Fruit fly (Drosophila melanogaster): ENCODE results near the gene CG7990.
A peak's percentile ranks its signal among the peaks of the same experiment; 100 is the strongest.

The CG7990 gene

DNA sequence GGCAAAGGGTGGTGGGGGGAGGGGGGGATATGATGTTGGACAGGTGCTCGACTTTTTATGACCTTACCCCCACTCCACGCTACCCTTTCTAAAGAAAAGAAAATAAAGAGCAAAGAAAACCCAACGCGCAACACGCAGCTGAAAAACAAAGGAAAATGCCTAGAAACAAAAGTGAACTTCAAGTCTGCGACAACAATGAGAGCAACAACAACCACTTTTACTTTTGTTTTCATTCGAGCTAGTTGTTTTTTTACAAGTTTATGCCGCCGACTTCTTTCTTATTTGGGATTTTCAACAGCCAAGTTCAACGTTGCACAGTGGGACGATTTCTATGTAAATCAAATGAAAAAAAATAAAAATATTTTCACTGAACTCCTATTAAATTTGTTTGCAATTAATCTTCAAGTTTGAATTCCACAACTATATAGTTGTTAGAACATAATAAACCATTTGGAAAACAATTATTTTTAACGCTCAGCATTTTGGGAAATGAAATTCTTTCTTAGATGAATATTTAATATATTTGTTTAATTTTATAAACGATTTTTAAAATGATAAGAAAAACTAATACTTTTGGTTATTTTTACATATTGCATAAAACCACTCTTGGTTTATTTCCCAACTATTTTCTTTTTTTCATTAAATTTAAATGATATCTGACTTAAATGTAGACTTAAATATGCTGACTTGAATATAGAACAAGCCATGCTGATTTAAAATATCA, 23.0 kb upstream of the CG7990 start (continued):
- TF ChIP-seq schlank (tag; optimal IDR thresholded peaks at IDR 0.05) = no peak
- peak; percentile 56 for TF ChIP-seq grau (tag; optimal IDR thresholded peaks at IDR 0.05)
- no peak for TF ChIP-seq yki (optimal IDR thresholded peaks at IDR 0.05)
- peak; percentile 51 for TF ChIP-seq CG7839 (tag; optimal IDR thresholded peaks at IDR 0.05)
- TF ChIP-seq Ssrp (tag; optimal IDR thresholded peaks at IDR 0.05) = peak; percentile 52
- TF ChIP-seq Jarid2 (GFP tag; optimal IDR thresholded peaks at IDR 0.05) = no peak
- peak; percentile 20 for TF ChIP-seq unpg (GFP tag; optimal IDR thresholded peaks at IDR 0.05)
- no peak for TF ChIP-seq scrt (GFP tag; optimal IDR thresholded peaks at IDR 0.05)
- TF ChIP-seq knrl (GFP tag; IDR thresholded peaks at IDR 0.05; ENCODE audit: partially characterized antibody) = no peak
- no peak for TF ChIP-seq sens-2 (GFP tag; IDR thresholded peaks at IDR 0.05)
- no peak for TF ChIP-seq HLH54F (GFP tag; optimal IDR thresholded peaks at IDR 0.05)
- peak in 1 of 2 experiments; percentile 22 for TF ChIP-seq Eip74EF (GFP tag; optimal IDR thresholded peaks at IDR 0.05)
- TF ChIP-seq fd96Cb (tag; optimal IDR thresholded peaks at IDR 0.05) = peak; percentile 53
- peak; percentile 80 for TF ChIP-seq CG18262 (tag; optimal IDR thresholded peaks at IDR 0.05)
- TF ChIP-seq CG13287 (GFP tag; IDR thresholded peaks at IDR 0.05; ENCODE audit: partially characterized antibody) = no peak
- no peak for TF ChIP-seq MTF-1 (GFP tag; optimal IDR thresholded peaks at IDR 0.05; ENCODE audit: borderline replicate concordance)
- TF ChIP-seq Meics (GFP tag; optimal IDR thresholded peaks at IDR 0.05) = peak; percentile 21
- no peak for TF ChIP-seq YL-1 (GFP tag; optimal IDR thresholded peaks at IDR 0.05)
- no peak for TF ChIP-seq CG34224 (GFP tag; IDR thresholded peaks at IDR 0.05; ENCODE audit: partially characterized antibody)
- TF ChIP-seq BEAF-32 (GFP tag; optimal IDR thresholded peaks at IDR 0.05) = no peak
- TF ChIP-seq CG4854 (GFP tag; optimal IDR thresholded peaks at IDR 0.05) = no peak
- peak; percentile 76 for TF ChIP-seq CG11504 (tag; optimal IDR thresholded peaks at IDR 0.05)
- TF ChIP-seq CG8944 (GFP tag; optimal IDR thresholded peaks at IDR 0.05) = no peak
- peak; percentile 8 for TF ChIP-seq ATbp (GFP tag; optimal IDR thresholded peaks at IDR 0.05)
- TF ChIP-seq odd (GFP tag; optimal IDR thresholded peaks at IDR 0.05) = peak; percentile 27
- TF ChIP-seq Chrac-16 (GFP tag; optimal IDR thresholded peaks at IDR 0.05) = no peak
- TF ChIP-seq phol (tag; optimal IDR thresholded peaks at IDR 0.05) = peak; percentile 70
- TF ChIP-seq ind (GFP tag; optimal IDR thresholded peaks at IDR 0.05) = peak; percentile 18
- peak in 1 of 2 experiments; percentile 22 for TF ChIP-seq dpn (GFP tag; optimal IDR thresholded peaks at IDR 0.05)
- no peak for TF ChIP-seq CG4360 (GFP tag; IDR thresholded peaks at IDR 0.05)
- no peak for TF ChIP-seq Adf1 (GFP tag; IDR thresholded peaks at IDR 0.05)
- no peak for TF ChIP-seq ab (GFP tag; optimal IDR thresholded peaks at IDR 0.05)
- peak; percentile 91 for TF ChIP-seq Blimp-1 (GFP tag; optimal IDR thresholded peaks at IDR 0.05)
- TF ChIP-seq Hr3 (GFP tag; optimal IDR thresholded peaks at IDR 0.05) = peak; percentile 37
- no peak for TF ChIP-seq Doc2 (GFP tag; IDR thresholded peaks at IDR 0.05)
- TF ChIP-seq CG2712 (tag; optimal IDR thresholded peaks at IDR 0.05) = peak; percentile 67
- no peak for TF ChIP-seq zen (tag; optimal IDR thresholded peaks at IDR 0.05)
- no peak for TF ChIP-seq Med (GFP tag)
- TF ChIP-seq dmrt11E (tag; optimal IDR thresholded peaks at IDR 0.05) = peak; percentile 52
- TF ChIP-seq Oli (tag; optimal IDR thresholded peaks at IDR 0.05) = peak; percentile 56
- no peak for TF ChIP-seq HHEX (GFP tag; optimal IDR thresholded peaks at IDR 0.05)
- peak; percentile 53 for TF ChIP-seq CG30403 (GFP tag; optimal IDR thresholded peaks at IDR 0.05)
- TF ChIP-seq CG13296 (GFP tag; optimal IDR thresholded peaks at IDR 0.05) = no peak
- peak; percentile 28 for TF ChIP-seq Hmr (GFP tag; optimal IDR thresholded peaks at IDR 0.05)
- no peak for TF ChIP-seq CG10959 (GFP tag; IDR thresholded peaks at IDR 0.05)
- no peak for TF ChIP-seq CG1529 (GFP tag; optimal IDR thresholded peaks at IDR 0.05)
- TF ChIP-seq Abd-B (GFP tag; optimal IDR thresholded peaks at IDR 0.05) = no peak
- no peak for TF ChIP-seq B-H2 (GFP tag; optimal IDR thresholded peaks at IDR 0.05)

All from whole organism, embryonic.